Worm (Caenorhabditis elegans): ENCODE data around the gene R09H10.3.

R09H10.3 gene

ce11 chrIV:10590649-10591048, 16.2 kb upstream of the R09H10.3 start, which contains the start of the genes C43F9.5 and nkb-2:
Gene C43F9.5 (minus strand): TSS chrIV:10590749.
Gene nkb-2 (plus strand): TSS chrIV:10590925.
- TF ChIP-seq mep-1 (tag; optimal IDR thresholded peaks at IDR 0.05) (no peak), tra-1 (GFP tag; IDR thresholded peaks at IDR 0.05) (no peak), lin-1 (GFP tag; IDR thresholded peaks at IDR 0.05) (no peak), hlh-11 (tag; optimal IDR thresholded peaks at IDR 0.05) (no peak), F37D6.2 (tag; optimal IDR thresholded peaks at IDR 0.05) (no peak), zfp-2 (tag; optimal IDR thresholded peaks at IDR 0.05) (no peak), F44E2.7 (GFP tag; IDR thresholded peaks at IDR 0.05) (no peak), madf-5 (GFP tag; IDR thresholded peaks at IDR 0.05) (no peak), F49E8.2 (tag; optimal IDR thresholded peaks at IDR 0.05; ENCODE audit: borderline replicate concordance) (no peak), set-16 (GFP tag; IDR thresholded peaks at IDR 0.05) (no peak), lin-39 (tag; optimal IDR thresholded peaks at IDR 0.05) (no peak), nhr-25 (tag; optimal IDR thresholded peaks at IDR 0.05; ENCODE audit: borderline replicate concordance, insufficient read depth) (no peak)

- TF ChIP-seq lin-29 (GFP tag; IDR thresholded peaks at IDR 0.05) (no peak), set-16 (GFP tag; IDR thresholded peaks at IDR 0.05) (no peak), nhr-102 (tag; optimal IDR thresholded peaks at IDR 0.05) (no peak)
Observed at ce11 chrIV:10593570-10593969, 13.3 kb upstream of the R09H10.3 start, which contains the start of gene C43F9.7. Gene C43F9.7 (minus strand): TSS chrIV:10593670.

- TF ChIP-seq ztf-7 (tag; optimal IDR thresholded peaks at IDR 0.05) (no peak), T20F7.1 (GFP tag; optimal IDR thresholded peaks at IDR 0.05) (no peak), nhr-237 (tag; optimal IDR thresholded peaks at IDR 0.05) (no peak), nhr-42 (GFP tag; IDR thresholded peaks at IDR 0.05) (no peak), nhr-48 (tag; optimal IDR thresholded peaks at IDR 0.05) (no peak), ceh-20 (GFP tag; IDR thresholded peaks at IDR 0.05) (no peak), aha-1 (tag) (no peak), nhr-76 (tag; optimal IDR thresholded peaks at IDR 0.05) (no peak), lin-1 (GFP tag; IDR thresholded peaks at IDR 0.05) (no peak), arid-1 (GFP tag; conservative IDR thresholded peaks at IDR 0.05) (no peak), aly-2 (tag; optimal IDR thresholded peaks at IDR 0.05) (no peak), madf-5 (GFP tag; IDR thresholded peaks at IDR 0.05) (no peak), zip-11 (GFP tag; IDR thresholded peaks at IDR 0.05) (no peak), ceh-62 (tag; optimal IDR thresholded peaks at IDR 0.05) (no peak), lin-38 (GFP tag; IDR thresholded peaks at IDR 0.05) (no peak), php-3 (GFP tag; IDR thresholded peaks at IDR 0.05) (no peak), mep-1 (tag; optimal IDR thresholded peaks at IDR 0.05) (no peak), mdl-1 (tag; optimal IDR thresholded peaks at IDR 0.05) (no peak)
Observed at ce11 chrIV:10596505-10596904, 10.3 kb upstream of the R09H10.3 start, which contains the start of gene C43F9.11. Gene C43F9.11 (plus strand): TSS chrIV:10596805.

- TF ChIP-seq snpc-1.2 (GFP tag; IDR thresholded peaks at IDR 0.05) (no peak), ctbp-1 (GFP tag; IDR thresholded peaks at IDR 0.05) (no peak), nhr-111 (GFP tag; optimal IDR thresholded peaks at IDR 0.05) (no peak), nhr-237 (tag; optimal IDR thresholded peaks at IDR 0.05) (no peak), sdz-12 (GFP tag; optimal IDR thresholded peaks at IDR 0.05) (no peak), nhr-48 (tag; optimal IDR thresholded peaks at IDR 0.05) (no peak)
Observed at ce11 chrIV:10599983-10600382, 6.8 kb upstream of the R09H10.3 start, which contains the start of gene R09H10.1. Gene R09H10.1 (plus strand): TSS chrIV:10600283.

ce11 chrIV:10602644-10603043, 4.2 kb upstream of the R09H10.3 start, which contains the start of gene R09H10.2:
Gene R09H10.2 (plus strand): TSS chrIV:10602944.
- TF ChIP-seq dmd-6 (GFP tag; IDR thresholded peaks at IDR 0.05) (no peak), gei-8 (GFP tag; optimal IDR thresholded peaks at IDR 0.05) (no peak), hif-1 (tag; optimal IDR thresholded peaks at IDR 0.05) (no peak), lin-1 (GFP tag; IDR thresholded peaks at IDR 0.05) (no peak), egl-43 (GFP tag; IDR thresholded peaks at IDR 0.05) (no peak), nhr-6 (tag; optimal IDR thresholded peaks at IDR 0.05) (no peak), nhr-48 (tag; optimal IDR thresholded peaks at IDR 0.05) (no peak), pqm-1 (tag; optimal IDR thresholded peaks at IDR 0.05) (no peak), nhr-237 (tag; optimal IDR thresholded peaks at IDR 0.05) (no peak)
